Worm (Caenorhabditis elegans): ENCODE results near the gene F41F3.8.

ce11 chrV:4665651-4666050 lies 17.0 kb downstream of the F41F3.8 start, which contains the start of gene srx-73:
- TF ChIP-seq elt-3 (tag; optimal IDR thresholded peaks at IDR 0.05) (no peak), unc-62 (GFP tag; optimal IDR thresholded peaks at IDR 0.05) (no peak), R02D3.7 (tag; optimal IDR thresholded peaks at IDR 0.05) (no peak)
